Fruit fly (Drosophila melanogaster): ENCODE results near the gene Vps16A.

Vps16A gene

dm6 chr3R:9258252-9259225, 8.3 kb upstream of the Vps16A start, which contains the start of the genes Ibf2 and Ibf1 (continued):
- TF ChIP-seq E2f2 (GFP tag; IDR thresholded peaks at IDR 0.05), result peak; percentile 60
- TF ChIP-seq CG18619 (GFP tag; optimal IDR thresholded peaks at IDR 0.05), result no peak
- TF ChIP-seq CG34376 (GFP tag; optimal IDR thresholded peaks at IDR 0.05), result no peak
- no peak for TF ChIP-seq Mad (GFP tag; optimal IDR thresholded peaks at IDR 0.05)
- no peak for TF ChIP-seq en (GFP tag; optimal IDR thresholded peaks at IDR 0.05)
- TF ChIP-seq NfI (GFP tag; optimal IDR thresholded peaks at IDR 0.05), result no peak
- TF ChIP-seq row (GFP tag; IDR thresholded peaks at IDR 0.05), result peak; percentile 55; the same call in 2 of the 3 replicates
- TF ChIP-seq sna (GFP tag; IDR thresholded peaks at IDR 0.05; ENCODE audit: partially characterized antibody), result peak; percentile 81
- no peak for TF ChIP-seq CG1832 (GFP tag; optimal IDR thresholded peaks at IDR 0.05)
- peak; percentile 22 for TF ChIP-seq Sry-δ (GFP tag; optimal IDR thresholded peaks at IDR 0.05)
- no peak for TF ChIP-seq CG4730 (GFP tag; IDR thresholded peaks at IDR 0.05)
- TF ChIP-seq CG18476 (GFP tag; optimal IDR thresholded peaks at IDR 0.05), result peak; percentile 86
- TF ChIP-seq CG9797 (GFP tag; optimal IDR thresholded peaks at IDR 0.05), result no peak
- TF ChIP-seq CG4282 (GFP tag; optimal IDR thresholded peaks at IDR 0.05), result no peak
- no peak for TF ChIP-seq CG6175 (GFP tag; IDR thresholded peaks at IDR 0.05)
- TF ChIP-seq CG8359 (GFP tag; optimal IDR thresholded peaks at IDR 0.05; ENCODE audit: borderline replicate concordance), result no peak
- TF ChIP-seq cwo (GFP tag; optimal IDR thresholded peaks at IDR 0.05), result no peak
- TF ChIP-seq CG13624 (GFP tag; optimal IDR thresholded peaks at IDR 0.05), result no peak
- TF ChIP-seq gcm2 (GFP tag; optimal IDR thresholded peaks at IDR 0.05), result no peak
- no peak for TF ChIP-seq her (GFP tag; optimal IDR thresholded peaks at IDR 0.05)
- no peak for TF ChIP-seq CG15011 (GFP tag; optimal IDR thresholded peaks at IDR 0.05)
- TF ChIP-seq gem (tag; optimal IDR thresholded peaks at IDR 0.05), result no peak
- no peak for TF ChIP-seq kay (GFP tag; optimal IDR thresholded peaks at IDR 0.05)
- peak; percentile 84 for TF ChIP-seq Dref (GFP tag; IDR thresholded peaks at IDR 0.05)
- TF ChIP-seq CG14667 (GFP tag; IDR thresholded peaks at IDR 0.05), result no peak
- TF ChIP-seq slbo (GFP tag; IDR thresholded peaks at IDR 0.05), result no peak
- TF ChIP-seq Ptx1 (GFP tag; IDR thresholded peaks at IDR 0.05), result no peak
- peak; percentile 89 for TF ChIP-seq phol (tag; optimal IDR thresholded peaks at IDR 0.05)
- no peak for TF ChIP-seq Spps (tag; optimal IDR thresholded peaks at IDR 0.05)
- peak; percentile 69 for TF ChIP-seq tna (GFP tag; IDR thresholded peaks at IDR 0.05; ENCODE audit: partially characterized antibody)
- no peak for TF ChIP-seq trh (GFP tag; optimal IDR thresholded peaks at IDR 0.05)
- no peak for TF ChIP-seq D (optimal IDR thresholded peaks at IDR 0.05)
- no peak for TF ChIP-seq D (GFP tag; optimal IDR thresholded peaks at IDR 0.05)
- no peak for TF ChIP-seq CG7786 (GFP tag; optimal IDR thresholded peaks at IDR 0.05)
- no peak; the same call in none of the 2 replicates for TF ChIP-seq CG2129 (GFP tag; IDR thresholded peaks at IDR 0.05; ENCODE audit: partially characterized antibody)
- peak; percentile 97 for TF ChIP-seq CG2116 (GFP tag; optimal IDR thresholded peaks at IDR 0.05)
- peak; percentile 89 for TF ChIP-seq CG42726 (GFP tag; IDR thresholded peaks at IDR 0.05; ENCODE audit: partially characterized antibody)
- TF ChIP-seq CG31224 (GFP tag; IDR thresholded peaks at IDR 0.05), result no peak
- TF ChIP-seq schlank (tag; optimal IDR thresholded peaks at IDR 0.05), result no peak
- TF ChIP-seq CG8944 (GFP tag; optimal IDR thresholded peaks at IDR 0.05), result no peak
- peak; percentile 58 for TF ChIP-seq MBD-R2 (GFP tag; IDR thresholded peaks at IDR 0.05)
- no peak for TF ChIP-seq CG12219 (GFP tag; optimal IDR thresholded peaks at IDR 0.05)
- no peak for TF ChIP-seq CG10959 (GFP tag; IDR thresholded peaks at IDR 0.05)
- no peak for TF ChIP-seq NC2β (GFP tag; optimal IDR thresholded peaks at IDR 0.05)
- TF ChIP-seq gsb (GFP tag; IDR thresholded peaks at IDR 0.05), result no peak
- TF ChIP-seq CG32772 (GFP tag; IDR thresholded peaks at IDR 0.05), result no peak
- no peak for TF ChIP-seq sr (GFP tag; IDR thresholded peaks at IDR 0.05)
- no peak for TF ChIP-seq CG17186 (GFP tag; optimal IDR thresholded peaks at IDR 0.05)
- no peak for TF ChIP-seq CG10462 (GFP tag; optimal IDR thresholded peaks at IDR 0.05)
- TF ChIP-seq CG33213 (GFP tag; optimal IDR thresholded peaks at IDR 0.05), result no peak
